Worm (Caenorhabditis elegans): ENCODE measurements around the gene eif-1.
A peak's percentile ranks its signal among the peaks of the same experiment; 100 is the strongest.

eif-1 gene

ce11 chrII:4942397-4942796, 51.0 kb downstream of the eif-1 start (continued):
- TF ChIP-seq daf-12 (tag; optimal IDR thresholded peaks at IDR 0.05) (no peak), hmg-1.1 (GFP tag; IDR thresholded peaks at IDR 0.05) (peak; percentile 65), nhr-6 (tag; optimal IDR thresholded peaks at IDR 0.05) (peak; percentile 25), mxl-2 (GFP tag; conservative IDR thresholded peaks at IDR 0.05) (no peak; the same call in 1 of the 2 replicates), Y48G9A.11 (GFP tag; IDR thresholded peaks at IDR 0.05) (peak; percentile 79), ces-1 (GFP tag; optimal IDR thresholded peaks at IDR 0.05) (no peak), F37D6.2 (tag; optimal IDR thresholded peaks at IDR 0.05) (no peak), madf-5 (GFP tag; IDR thresholded peaks at IDR 0.05) (peak; percentile 38 to 67; a peak in 2 of 4 replicates), skn-1 (tag; optimal IDR thresholded peaks at IDR 0.05) (no peak), zag-1 (tag; optimal IDR thresholded peaks at IDR 0.05) (no peak), R02D3.7 (tag; optimal IDR thresholded peaks at IDR 0.05) (no peak), hlh-30 (tag; optimal IDR thresholded peaks at IDR 0.05; ENCODE audit: insufficient read depth) (peak; percentile 37), aly-2 (tag; optimal IDR thresholded peaks at IDR 0.05) (peak; percentile 53), saeg-2 (GFP tag; IDR thresholded peaks at IDR 0.05) (0 out of 2 replicates have a peak, but pooled peaks have one; percentile 77), lin-15B (tag; optimal IDR thresholded peaks at IDR 0.05) (no peak), arid-1 (GFP tag; conservative IDR thresholded peaks at IDR 0.05) (peak; percentile 84), lim-7 (GFP tag; IDR thresholded peaks at IDR 0.05) (peak; percentile 74), zfp-3 (GFP tag; conservative IDR thresholded peaks at IDR 0.05) (peak; percentile 82), T26A8.4 (GFP tag; IDR thresholded peaks at IDR 0.05) (peak; percentile 71), set-16 (GFP tag; IDR thresholded peaks at IDR 0.05) (peak; percentile 65), F26F4.8 (GFP tag; conservative IDR thresholded peaks at IDR 0.05) (no peak; the same call in 1 of the 2 replicates), tra-1 (GFP tag; IDR thresholded peaks at IDR 0.05) (peak; percentile 68; the same call in 1 of the 2 replicates), T20F7.1 (GFP tag; optimal IDR thresholded peaks at IDR 0.05) (peak; percentile 39), lin-1 (GFP tag; IDR thresholded peaks at IDR 0.05) (peak; percentile 22; the same call in 1 of the 2 replicates), Y5F2A.4 (GFP tag; optimal IDR thresholded peaks at IDR 0.05) (peak; percentile 58), nhr-41 (GFP tag; IDR thresholded peaks at IDR 0.05) (0 out of 2 replicates have a peak, but pooled peaks have one; percentile 30), pha-4 (GFP tag; IDR thresholded peaks at IDR 0.05) (peak; percentile 81), pha-4 (tag; optimal IDR thresholded peaks at IDR 0.05) (no peak), nhr-28 (tag; optimal IDR thresholded peaks at IDR 0.05) (no peak), ceh-82 (tag; optimal IDR thresholded peaks at IDR 0.05) (no peak), mdl-1 (tag; optimal IDR thresholded peaks at IDR 0.05) (no peak), ZK546.5 (tag; optimal IDR thresholded peaks at IDR 0.05) (no peak), duxl-1 (tag; optimal IDR thresholded peaks at IDR 0.05; ENCODE audit: poor library complexity) (peak; percentile 80), fos-1 (tag; optimal IDR thresholded peaks at IDR 0.05) (no peak), fkh-10 (GFP tag; optimal IDR thresholded peaks at IDR 0.05) (no peak), zip-2 (tag; optimal IDR thresholded peaks at IDR 0.05) (no peak), egl-43 (GFP tag; IDR thresholded peaks at IDR 0.05) (peak; percentile 82), ztf-7 (tag; optimal IDR thresholded peaks at IDR 0.05) (no peak), dve-1 (tag; optimal IDR thresholded peaks at IDR 0.05; ENCODE audit: insufficient read depth) (peak; percentile 23), daf-8 (GFP tag; IDR thresholded peaks at IDR 0.05) (0 out of 2 replicates have a peak, but pooled peaks have one; percentile 74), rbr-2 (tag; optimal IDR thresholded peaks at IDR 0.05) (peak; percentile 42), cey-2 (tag; optimal IDR thresholded peaks at IDR 0.05; ENCODE audit: borderline replicate concordance, insufficient read depth) (no peak), lin-38 (GFP tag; IDR thresholded peaks at IDR 0.05) (peak; percentile 76), ceh-44 (GFP tag; IDR thresholded peaks at IDR 0.05) (no peak), F49E8.2 (tag; optimal IDR thresholded peaks at IDR 0.05; ENCODE audit: borderline replicate concordance) (peak; percentile 54), ctbp-1 (GFP tag; IDR thresholded peaks at IDR 0.05) (peak; percentile 79), lir-3 (tag; optimal IDR thresholded peaks at IDR 0.05) (no peak), gei-8 (GFP tag; optimal IDR thresholded peaks at IDR 0.05) (peak; percentile 56), php-3 (GFP tag; IDR thresholded peaks at IDR 0.05) (peak; percentile 43), ZK337.2 (GFP tag; IDR thresholded peaks at IDR 0.05) (no peak), unc-130 (GFP tag; optimal IDR thresholded peaks at IDR 0.05) (peak; percentile 66)
